Fruit fly (Drosophila melanogaster) whole organism, wandering third instar larva: ENCODE data around the gene CG13398.

Experiments used
- Abd-B ChIP-seq: fragments of >200 bp; optimal IDR thresholded peaks from 2 replicates; lab custom pipeline; 2017; ENCODE audit warnings: missing biosample characterization, missing genetic modification characterization
- CG32264 ChIP-seq: fragments of 200-800 bp; sonication (Bioruptor generic); optimal IDR thresholded peaks from 2 replicates; lab custom pipeline; 2016; ENCODE audit warnings: missing biosample characterization, missing genetic modification characterization
- CG9705 ChIP-seq: fragments of 200-800 bp; sonication (Bioruptor generic); optimal IDR thresholded peaks from 2 replicates; lab custom pipeline; 2018; ENCODE audit warnings: missing biosample characterization, mild to moderate bottlenecking, missing genetic modification characterization
- Hnf4 ChIP-seq: fragments of 200-800 bp; sonication (Bioruptor generic); optimal IDR thresholded peaks from 2 replicates; lab custom pipeline; 2016; ENCODE audit warnings: missing biosample characterization, mild to moderate bottlenecking, missing genetic modification characterization
- Mio ChIP-seq: sonication (Bioruptor generic); optimal IDR thresholded peaks from 2 replicates; lab custom pipeline; 2016; ENCODE audit warnings: missing biosample characterization, missing genetic modification characterization
- N ChIP-seq: fragments of >200 bp; optimal IDR thresholded peaks from 2 replicates; lab custom pipeline; 2018; ENCODE audit warnings: missing biosample characterization, missing external identifiers, missing genetic modification characterization
- h ChIP-seq: fragments of 200-800 bp; sonication (Bioruptor generic); optimal IDR thresholded peaks from 3 replicates; lab custom pipeline; 2016; ENCODE audit warnings: missing biosample characterization, mild to moderate bottlenecking, missing genetic modification characterization
- jim ChIP-seq: fragments of 175-275, 200-325 bp; sonication (Bioruptor generic); optimal IDR thresholded peaks from 2 replicates; lab custom pipeline; 2016; ENCODE audit warnings: missing biosample characterization, mild to moderate bottlenecking, missing genetic modification characterization
- woc ChIP-seq: sonication (Bioruptor generic); optimal IDR thresholded peaks from 2 replicates; lab custom pipeline; 2016; ENCODE audit warnings: missing biosample characterization, mild to moderate bottlenecking, missing genetic modification characterization

dm6 chr2L:8384985-8385519, 30.0 kb downstream of the CG13398 start:
- no peak for TF ChIP-seq woc (GFP tag; lab: Kevin White, UChicago)
- no peak for TF ChIP-seq Abd-B (GFP tag; lab: Kevin White, UChicago)
- TF ChIP-seq CG9705 (GFP tag; lab: Kevin White, UChicago) = no peak
- TF ChIP-seq Hnf4 (GFP tag; lab: Kevin White, UChicago) = no peak
- TF ChIP-seq jim (GFP tag; lab: Kevin White, UChicago) = no peak
- no peak for TF ChIP-seq CG32264 (GFP tag; lab: Kevin White, UChicago)
- no peak for TF ChIP-seq N
- TF ChIP-seq h (GFP tag; lab: Kevin White, UChicago) = no peak
- TF ChIP-seq Mio (GFP tag; lab: Kevin White, UChicago) = no peak
